Worm (Caenorhabditis elegans) whole organism, L1 larva: ENCODE data around the gene F58B4.3.

ENCODE experiments used
- F16B12.6 ChIP-seq: fragments of 150-350 bp; optimal IDR thresholded peaks from 2 replicates; lab custom pipeline; 2014; ENCODE audit warnings: missing biosample characterization, missing genetic modification characterization
- Y116A8C.19 ChIP-seq: sonication (generic microtip); optimal IDR thresholded peaks from 2 replicates; lab custom pipeline; 2016; ENCODE audit warnings: missing compliant biosample characterization, missing genetic modification characterization, borderline replicate concordance
- aha-1 ChIP-seq: fragments of 150-350 bp; optimal IDR thresholded peaks from 2 replicates; lab custom pipeline; 2014; ENCODE audit warnings: missing biosample characterization, missing genetic modification characterization
- alr-1 ChIP-seq: fragments of 200-800 bp; sonication (Bioruptor generic); optimal IDR thresholded peaks from 2 replicates; lab custom pipeline; 2018; ENCODE audit warnings: borderline replicate concordance, mild to moderate bottlenecking, missing genetic modification characterization, missing compliant biosample characterization
- blmp-1 ChIP-seq: fragments of 150-350 bp; optimal IDR thresholded peaks from 2 replicates; lab custom pipeline; 2014; ENCODE audit warnings: missing biosample characterization, missing genetic modification characterization
- ceh-63 ChIP-seq: fragments of 200-800 bp; sonication (Bioruptor generic); optimal IDR thresholded peaks from 2 replicates; lab custom pipeline; 2018; ENCODE audit warnings: mild to moderate bottlenecking, missing genetic modification characterization, missing compliant biosample characterization
- ceh-8 ChIP-seq: fragments of 200-800 bp; sonication (Bioruptor generic); optimal IDR thresholded peaks from 2 replicates; lab custom pipeline; 2018; ENCODE audit warnings: mild to moderate bottlenecking, missing genetic modification characterization, moderate library complexity, missing compliant biosample characterization
- ceh-82 ChIP-seq, 3 experiments: fragments of 150-350 bp in 1 of 3; sonication (generic microtip) in 2 of 3; optimal IDR thresholded peaks; 2 replicates each; lab custom pipeline; 2014 to 2017; ENCODE audit warnings: missing biosample characterization in 3 of 3, missing genetic modification characterization in 3 of 3
- ceh-88 ChIP-seq: fragments of 200-800 bp; sonication (Bioruptor generic); IDR thresholded peaks from 2 replicates; pipeline ENCODE4 v1.3.6; 2022; ENCODE audit warnings: missing genetic modification characterization, missing compliant biosample characterization
- ceh-90 ChIP-seq: sonication (generic microtip); optimal IDR thresholded peaks from 2 replicates; lab custom pipeline; 2016; ENCODE audit warnings: missing genetic modification characterization, missing compliant biosample characterization
- efl-1 ChIP-seq, 4 experiments: fragments of 150-350 bp; optimal IDR thresholded peaks in 3 of 4; peaks in 1 of 4; 1 replicate in 1 of 4; 2 replicates in 3 of 4; lab custom pipeline; 2014; ENCODE audit warnings: missing biosample characterization in 2 of 4, missing genetic modification characterization in 2 of 4, missing genetic modification reagents in 2 of 4
- egl-27 ChIP-seq, 2 experiments: fragments of 150-350 bp in 1 of 2; sonication (generic microtip); optimal IDR thresholded peaks; 3 replicates each; lab custom pipeline; 2017 to 2018; ENCODE audit warnings: missing biosample characterization in 2 of 2, missing genetic modification characterization in 2 of 2, missing genetic modification reagents in 2 of 2
- elt-2 ChIP-seq: sonication (generic microtip); optimal IDR thresholded peaks from 2 replicates; lab custom pipeline; 2016; ENCODE audit warnings: missing genetic modification characterization, mild to moderate bottlenecking, inconsistent platforms, missing compliant biosample characterization, missing genetic modification reagents
- elt-3 ChIP-seq, 6 experiments: fragments of 150-350 bp in 1 of 6; sonication (generic microtip); optimal IDR thresholded peaks; 2 replicates each; lab custom pipeline; 2017 to 2018; ENCODE audit warnings: missing biosample characterization in 6 of 6, missing genetic modification characterization in 6 of 6, inconsistent platforms in 1 of 6
- fos-1 ChIP-seq: fragments of 150-350 bp; optimal IDR thresholded peaks from 2 replicates; lab custom pipeline; 2014; ENCODE audit warnings: missing biosample characterization, missing genetic modification characterization
- hlh-17 ChIP-seq: fragments of 200-800 bp; sonication (Bioruptor generic); optimal IDR thresholded peaks from 2 replicates; lab custom pipeline; 2018; ENCODE audit warnings: missing genetic modification characterization, mild to moderate bottlenecking, missing compliant biosample characterization, moderate library complexity, borderline replicate concordance
- isw-1 ChIP-seq: fragments of 200-800 bp; sonication (Bioruptor generic); IDR thresholded peaks from 2 replicates; pipeline ENCODE4 v1.3.6; 2022; ENCODE audit warnings: missing genetic modification characterization, missing compliant biosample characterization
- jun-1 ChIP-seq: fragments of 150-350 bp; optimal IDR thresholded peaks from 2 replicates; lab custom pipeline; 2014; ENCODE audit warnings: missing biosample characterization, missing genetic modification reagents, missing genetic modification characterization
- lin-14 ChIP-seq: fragments of 200-800 bp; sonication (Bioruptor generic); optimal IDR thresholded peaks from 2 replicates; lab custom pipeline; 2018; ENCODE audit warnings: mild to moderate bottlenecking, missing genetic modification characterization, moderate library complexity, missing compliant biosample characterization
- lin-15B ChIP-seq: fragments of 150-350 bp; sonication (generic microtip); optimal IDR thresholded peaks from 3 replicates; lab custom pipeline; 2014; ENCODE audit warnings: missing biosample characterization, missing genetic modification characterization
- lin-39 ChIP-seq: fragments of 150-350 bp; optimal IDR thresholded peaks from 2 replicates; lab custom pipeline; 2014; ENCODE audit warnings: missing biosample characterization, missing genetic modification reagents, missing genetic modification characterization
- lir-3 ChIP-seq: sonication (generic microtip); optimal IDR thresholded peaks from 2 replicates; lab custom pipeline; 2016; ENCODE audit warnings: mild to moderate bottlenecking, missing genetic modification characterization, moderate library complexity, missing compliant biosample characterization; ENCODE audit not compliant: poor library complexity
- lsy-2 ChIP-seq, 2 experiments: fragments of 150-350 bp; optimal IDR thresholded peaks; 2 replicates each; lab custom pipeline; 2014; ENCODE audit warnings: missing biosample characterization in 2 of 2, missing genetic modification characterization in 2 of 2
- mef-2 ChIP-seq: fragments of 150-350 bp; optimal IDR thresholded peaks from 2 replicates; lab custom pipeline; 2014; ENCODE audit warnings: missing biosample characterization, missing genetic modification characterization
- mep-1 ChIP-seq: fragments of 150-350 bp; optimal IDR thresholded peaks from 2 replicates; lab custom pipeline; 2014; ENCODE audit warnings: missing biosample characterization, missing genetic modification characterization
- nhr-11 ChIP-seq: fragments of 150-350 bp; optimal IDR thresholded peaks from 2 replicates; lab custom pipeline; 2014; ENCODE audit warnings: missing biosample characterization, missing genetic modification characterization
- nhr-28 ChIP-seq: fragments of 150-350 bp; optimal IDR thresholded peaks from 2 replicates; lab custom pipeline; 2014; ENCODE audit warnings: missing biosample characterization, missing genetic modification characterization
- nhr-71 ChIP-seq: sonication (generic microtip); optimal IDR thresholded peaks from 2 replicates; lab custom pipeline; 2016; ENCODE audit warnings: mild to moderate bottlenecking, missing genetic modification characterization, moderate library complexity, missing compliant biosample characterization
- nhr-84 ChIP-seq: sonication (generic microtip); optimal IDR thresholded peaks from 2 replicates; lab custom pipeline; 2017; ENCODE audit warnings: missing biosample characterization, missing genetic modification characterization
- nhr-85 ChIP-seq: sonication (generic microtip); peaks from one replicate; lab custom pipeline; 2016; ENCODE audit warnings: missing genetic modification characterization, inconsistent platforms, missing compliant biosample characterization
- pax-3 ChIP-seq: fragments of 200-800 bp; sonication (Bioruptor generic); optimal IDR thresholded peaks from 2 replicates; lab custom pipeline; 2018; ENCODE audit warnings: mild to moderate bottlenecking, missing genetic modification characterization, moderate library complexity, missing compliant biosample characterization
- pqm-1 ChIP-seq: sonication (generic microtip); optimal IDR thresholded peaks from 3 replicates; lab custom pipeline; 2017; ENCODE audit warnings: missing biosample characterization, missing genetic modification characterization
- snpc-4 ChIP-seq: fragments of 150-350 bp; optimal IDR thresholded peaks from 2 replicates; lab custom pipeline; 2014; ENCODE audit warnings: missing biosample characterization, missing genetic modification characterization
- sup-37 ChIP-seq: fragments of 200-800 bp; sonication (Bioruptor generic); optimal IDR thresholded peaks from 2 replicates; lab custom pipeline; 2018; ENCODE audit warnings: mild to moderate bottlenecking, missing genetic modification characterization, missing compliant biosample characterization
- tbx-2 ChIP-seq: sonication (generic microtip); optimal IDR thresholded peaks from 2 replicates; lab custom pipeline; 2016; ENCODE audit warnings: missing genetic modification characterization, missing compliant biosample characterization
- tlp-1 ChIP-seq: fragments of 150-350 bp; optimal IDR thresholded peaks from 2 replicates; lab custom pipeline; 2014; ENCODE audit warnings: missing biosample characterization, missing genetic modification characterization
- unc-86 ChIP-seq: sonication (generic microtip); optimal IDR thresholded peaks from 2 replicates; lab custom pipeline; 2016; ENCODE audit warnings: missing genetic modification characterization, missing compliant biosample characterization
- unc-98 ChIP-seq: fragments of 200-800 bp; sonication (Bioruptor generic); IDR thresholded peaks from 2 replicates; pipeline ENCODE4 v1.3.6; 2022; ENCODE audit warnings: missing genetic modification characterization, missing compliant biosample characterization
- zip-4 ChIP-seq: fragments of 200-800 bp; sonication (Bioruptor generic); optimal IDR thresholded peaks from 2 replicates; lab custom pipeline; 2018; ENCODE audit warnings: mild to moderate bottlenecking, missing genetic modification characterization, moderate library complexity, missing compliant biosample characterization

The F58B4.3 gene

DNA sequence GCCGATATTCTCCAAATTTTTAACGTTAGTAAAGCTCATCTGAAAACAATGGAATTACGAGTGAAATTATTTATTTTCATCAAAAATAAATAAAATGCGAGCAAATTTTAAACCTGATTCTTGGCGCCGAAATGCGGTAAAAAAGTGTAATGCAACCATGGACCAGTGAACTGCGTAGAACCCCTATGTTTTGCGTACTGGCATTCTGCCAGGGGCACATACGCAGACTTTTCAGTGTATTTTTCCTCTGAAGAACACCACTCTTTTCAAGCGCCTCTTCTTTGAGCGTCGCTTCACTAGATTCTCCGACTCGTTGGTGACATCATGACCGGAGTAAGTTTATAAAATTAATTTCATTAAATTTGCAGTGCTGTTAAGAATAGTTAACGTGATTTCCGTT, 35.9 kb downstream of the F58B4.3 start, which contains the start of the genes ctf-4 and eef-1G (continued):
- TF ChIP-seq ceh-8 (GFP tag; lab: Kevin White, UChicago): peak; percentile 72
- TF ChIP-seq, all 84 proteins: peak for 64

- no peak for TF ChIP-seq mef-2 (tag; lab: Kevin White, UChicago)
- TF ChIP-seq efl-1 (optimal IDR thresholded peaks at IDR 0.05; lab: Kevin White, UChicago): no peak
- peak in 1 of 2 experiments; percentile 17 for TF ChIP-seq efl-1 (GFP tag; optimal IDR thresholded peaks at IDR 0.05 in 1 of 2; lab: Kevin White, UChicago)
Observed at ce11 chrV:10966874-10967273, 37.3 kb downstream of the F58B4.3 start.

ce11 chrV:10967594-10968273, 38.1 kb downstream of the F58B4.3 start:
- TF ChIP-seq nhr-85 (tag; lab: Kevin White, UChicago) (peak; percentile 4), zip-4 (GFP tag; lab: Kevin White, UChicago) (no peak), pax-3 (no peak), sup-37 (no peak), efl-1 (optimal IDR thresholded peaks at IDR 0.05; lab: Kevin White, UChicago) (no peak), efl-1 (GFP tag; optimal IDR thresholded peaks at IDR 0.05 in 1 of 2; lab: Kevin White, UChicago) (peak in 1 of 2 experiments; percentile 24), egl-27 (tag; optimal IDR thresholded peaks at IDR 0.05; lab: Kevin White, UChicago) (no peak), nhr-84 (tag; lab: Kevin White, UChicago) (no peak), lsy-2 (tag; optimal IDR thresholded peaks at IDR 0.05; lab: Kevin White, UChicago) (peak in 1 of 2 experiments; percentile 27), tbx-2 (tag; lab: Kevin White, UChicago) (no peak), F16B12.6 (tag; lab: Kevin White, UChicago) (no peak), Y116A8C.19 (no peak), alr-1 (tag; lab: Kevin White, UChicago) (no peak), mep-1 (tag; lab: Kevin White, UChicago) (no peak)
- TF ChIP-seq, all 84 proteins: peak for 3

DNA sequence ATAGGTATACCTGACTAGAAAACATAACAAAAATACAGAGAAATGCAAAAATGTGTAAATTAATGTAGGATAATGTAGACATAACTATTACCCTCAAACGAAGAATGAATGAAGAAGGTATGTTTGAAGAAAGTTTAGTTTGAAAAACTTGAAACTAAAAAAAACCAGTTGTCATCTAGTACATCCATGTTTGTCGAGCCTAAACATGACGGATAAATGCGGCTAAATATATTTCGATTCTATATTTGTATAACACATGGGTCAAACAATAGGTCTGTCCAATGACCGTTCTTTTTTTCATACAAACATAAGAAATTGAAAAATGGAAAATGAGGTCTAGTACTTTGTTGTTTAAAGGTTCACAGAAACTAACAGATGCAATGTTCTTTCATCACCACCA, 40.5 kb downstream of the F58B4.3 start, which contains the start of gene F17C11.22:
TSS of gene F17C11.22 (minus strand) at position 101 of the 400 bp plus-strand sequence.
- TF ChIP-seq efl-1 (optimal IDR thresholded peaks at IDR 0.05; lab: Kevin White, UChicago) (no peak), efl-1 (GFP tag; optimal IDR thresholded peaks at IDR 0.05 in 1 of 2; lab: Kevin White, UChicago) (peak in 1 of 2 experiments; percentile 58), aha-1 (tag; lab: Kevin White, UChicago) (no peak)

DNA sequence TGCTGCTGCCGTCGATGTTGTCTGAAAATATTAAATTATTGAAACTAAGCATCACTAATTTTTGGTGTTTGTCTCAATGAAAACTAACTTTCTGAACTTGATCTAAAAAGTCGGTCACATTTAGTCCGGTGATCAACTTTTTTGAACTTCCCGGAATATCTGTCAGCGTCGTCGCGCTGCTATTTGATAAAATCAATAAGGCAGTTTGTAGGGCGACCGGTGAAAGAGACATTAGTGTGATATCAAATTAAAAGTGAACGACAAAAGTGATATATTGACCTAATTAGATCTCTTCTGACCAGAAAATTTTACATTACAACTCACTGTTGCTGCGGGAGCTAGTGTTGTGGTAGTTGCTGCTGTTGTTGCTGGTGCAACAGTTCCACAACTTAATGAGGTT, 41.3 kb downstream of the F58B4.3 start:
- TF ChIP-seq ceh-82 (tag; optimal IDR thresholded peaks at IDR 0.05; lab: Kevin White, UChicago) (no peak), ceh-88 (GFP tag; lab: Robert Waterston, UW) (no peak), unc-86 (tag; lab: Kevin White, UChicago) (no peak), elt-3 (tag; optimal IDR thresholded peaks at IDR 0.05; lab: Kevin White, UChicago) (peak in 1 of 6 experiments; percentile 10), lin-14 (GFP tag; lab: Kevin White, UChicago) (no peak), lir-3 (tag; lab: Kevin White, UChicago) (no peak), unc-98 (no peak), isw-1 (no peak), lin-39 (tag; lab: Kevin White, UChicago) (no peak), snpc-4 (no peak), elt-2 (tag; lab: Kevin White, UChicago) (no peak), ceh-90 (tag; lab: Kevin White, UChicago) (no peak), nhr-71 (tag; lab: Kevin White, UChicago) (no peak), jun-1 (no peak), tlp-1 (tag; lab: Kevin White, UChicago) (no peak), fos-1 (no peak), alr-1 (tag; lab: Kevin White, UChicago) (no peak), F16B12.6 (tag; lab: Kevin White, UChicago) (no peak), nhr-85 (tag; lab: Kevin White, UChicago) (peak; percentile 23), nhr-11 (tag; lab: Kevin White, UChicago) (no peak), blmp-1 (tag; lab: Kevin White, UChicago) (peak; percentile 90), pqm-1 (tag; lab: Kevin White, UChicago) (no peak), hlh-17 (GFP tag; lab: Kevin White, UChicago) (no peak), nhr-28 (no peak), lin-15B (tag; lab: Kevin White, UChicago) (no peak), ceh-63 (GFP tag; lab: Kevin White, UChicago) (no peak)
- TF ChIP-seq, all 84 proteins: peak for 3
